Worm (Caenorhabditis elegans) whole organism, mixed stage, embryonic: ENCODE results near the gene Y73F8A.22.

Experiments used
- M03D4.4 ChIP-seq: sonication (generic microtip); optimal IDR thresholded peaks from 2 replicates; lab custom pipeline; 2017; ENCODE audit warnings: mild to moderate bottlenecking, missing genetic modification characterization, missing compliant biosample characterization
- bed-3 ChIP-seq: fragments of 200-800 bp; sonication (Bioruptor generic); optimal IDR thresholded peaks from 3 replicates; lab custom pipeline; 2018; ENCODE audit warnings: mild to moderate bottlenecking, missing genetic modification characterization, moderate library complexity, missing compliant biosample characterization
- blmp-1 ChIP-seq: fragments of 150-350 bp; optimal IDR thresholded peaks from 2 replicates; lab custom pipeline; 2014; ENCODE audit warnings: missing biosample characterization, missing genetic modification characterization
- ceh-39 ChIP-seq: fragments of 150-350 bp; optimal IDR thresholded peaks from 2 replicates; lab custom pipeline; 2014; ENCODE audit warnings: missing biosample characterization, missing genetic modification characterization
- ceh-43 ChIP-seq: fragments of 200-800 bp; sonication (Bioruptor generic); optimal IDR thresholded peaks from 2 replicates; lab custom pipeline; 2018; ENCODE audit warnings: mild to moderate bottlenecking, missing genetic modification characterization, moderate library complexity, missing compliant biosample characterization
- ceh-83 ChIP-seq: fragments of 200-800 bp; sonication (Bioruptor generic); optimal IDR thresholded peaks from 2 replicates; lab custom pipeline; 2018; ENCODE audit warnings: mild to moderate bottlenecking, missing genetic modification characterization, missing compliant biosample characterization
- cnd-1 ChIP-seq: fragments of 200-800 bp; sonication (Bioruptor generic); optimal IDR thresholded peaks from 2 replicates; lab custom pipeline; 2018; ENCODE audit warnings: mild to moderate bottlenecking, missing genetic modification characterization, missing compliant biosample characterization
- drap-1 ChIP-seq: fragments of 200-800 bp; sonication (Bioruptor generic); optimal IDR thresholded peaks from 3 replicates; lab custom pipeline; 2018; ENCODE audit warnings: mild to moderate bottlenecking, missing genetic modification characterization, missing compliant biosample characterization
- elt-1 ChIP-seq: sonication (generic microtip); optimal IDR thresholded peaks from 2 replicates; lab custom pipeline; 2017; ENCODE audit warnings: missing genetic modification characterization, mild to moderate bottlenecking, missing compliant biosample characterization, antibody characterized with exemption, moderate library complexity, borderline replicate concordance; ENCODE audit not compliant: insufficient read depth
- elt-3 ChIP-seq: fragments of 150-350 bp; optimal IDR thresholded peaks from 2 replicates; lab custom pipeline; 2014; ENCODE audit warnings: missing biosample characterization, missing genetic modification characterization
- flh-1 ChIP-seq: fragments of 200-800 bp; sonication (Bioruptor generic); optimal IDR thresholded peaks from 2 replicates; lab custom pipeline; 2018; ENCODE audit warnings: mild to moderate bottlenecking, missing genetic modification characterization, moderate library complexity, missing compliant biosample characterization
- ham-2 ChIP-seq: fragments of 200-800 bp; sonication (Bioruptor generic); optimal IDR thresholded peaks from 2 replicates; lab custom pipeline; 2018; ENCODE audit warnings: mild to moderate bottlenecking, missing genetic modification characterization, missing compliant biosample characterization
- hlh-1 ChIP-seq: fragments of 150-350 bp; optimal IDR thresholded peaks from 2 replicates; lab custom pipeline; 2014; ENCODE audit warnings: missing biosample characterization, missing genetic modification reagents, missing genetic modification characterization
- lin-32 ChIP-seq: fragments of 200-800 bp; sonication (Bioruptor generic); optimal IDR thresholded peaks from 2 replicates; lab custom pipeline; 2018; ENCODE audit warnings: mild to moderate bottlenecking, missing genetic modification characterization, missing compliant biosample characterization
- lsy-2 ChIP-seq: fragments of 150-350 bp; optimal IDR thresholded peaks from 2 replicates; lab custom pipeline; 2014; ENCODE audit warnings: missing biosample characterization, missing genetic modification characterization
- mep-1 ChIP-seq: fragments of 150-350 bp; optimal IDR thresholded peaks from 2 replicates; lab custom pipeline; 2017; ENCODE audit warnings: missing biosample characterization, missing genetic modification reagents, missing genetic modification characterization, inconsistent platforms
- mls-2 ChIP-seq: sonication (generic microtip); optimal IDR thresholded peaks from 2 replicates; lab custom pipeline; 2016; ENCODE audit warnings: mild to moderate bottlenecking, missing genetic modification characterization, moderate library complexity, missing compliant biosample characterization
- nhr-2 ChIP-seq: fragments of 150-350 bp; optimal IDR thresholded peaks from 2 replicates; lab custom pipeline; 2014; ENCODE audit warnings: missing biosample characterization, missing genetic modification characterization
- nhr-237 ChIP-seq: fragments of 150-350 bp; optimal IDR thresholded peaks from 2 replicates; lab custom pipeline; 2014; ENCODE audit warnings: missing biosample characterization, missing genetic modification characterization
- nhr-76 ChIP-seq: sonication (generic microtip); optimal IDR thresholded peaks from 2 replicates; lab custom pipeline; 2017; ENCODE audit warnings: missing biosample characterization, missing genetic modification characterization
- pha-4 ChIP-seq: fragments of 150-350 bp; optimal IDR thresholded peaks from 2 replicates; lab custom pipeline; 2018; ENCODE audit warnings: missing biosample characterization, missing genetic modification reagents, missing genetic modification characterization
- sem-2 ChIP-seq: fragments of 200-800 bp; sonication (Bioruptor generic); optimal IDR thresholded peaks from 2 replicates; lab custom pipeline; 2018; ENCODE audit warnings: mild to moderate bottlenecking, missing genetic modification characterization, missing compliant biosample characterization
- snpc-4 ChIP-seq: fragments of 150-350 bp; optimal IDR thresholded peaks from 2 replicates; lab custom pipeline; 2014; ENCODE audit warnings: missing biosample characterization, missing genetic modification characterization
- sptf-1 ChIP-seq: sonication (generic microtip); optimal IDR thresholded peaks from 2 replicates; lab custom pipeline; 2017; ENCODE audit warnings: mild to moderate bottlenecking, missing genetic modification characterization, moderate library complexity, missing compliant biosample characterization
- unc-120 ChIP-seq: sonication (generic microtip); optimal IDR thresholded peaks from 2 replicates; lab custom pipeline; 2017; ENCODE audit warnings: missing genetic modification characterization, missing compliant biosample characterization; ENCODE audit not compliant: poor library complexity, severe bottlenecking
- unc-39 ChIP-seq: fragments of 150-350 bp; optimal IDR thresholded peaks from 2 replicates; lab custom pipeline; 2014; ENCODE audit warnings: missing biosample characterization, missing genetic modification characterization
- unc-62 ChIP-seq: fragments of 150-350 bp; optimal IDR thresholded peaks from 2 replicates; lab custom pipeline; 2014; ENCODE audit warnings: missing biosample characterization, missing genetic modification reagents, missing genetic modification characterization
- zip-8 ChIP-seq: fragments of 150-350 bp; optimal IDR thresholded peaks from 2 replicates; lab custom pipeline; 2014; ENCODE audit warnings: missing biosample characterization, missing genetic modification characterization
- ztf-11 ChIP-seq: fragments of 150-350 bp; optimal IDR thresholded peaks from 2 replicates; lab custom pipeline; 2014; ENCODE audit warnings: missing biosample characterization, missing genetic modification characterization

Gene Y73F8A.22

ce11 chrIV:15394544-15395125 lies 46.6 kb downstream of the Y73F8A.22 start:
- TF ChIP-seq sptf-1 (tag; lab: Kevin White, UChicago) (no peak), unc-39 (tag; lab: Kevin White, UChicago) (no peak)
- TF ChIP-seq, all 35 proteins: peak for 0

- no peak for TF ChIP-seq unc-39 (tag; lab: Kevin White, UChicago)
- no peak for TF ChIP-seq ztf-11 (tag; lab: Kevin White, UChicago)
- TF ChIP-seq ham-2: no peak
- no peak for TF ChIP-seq flh-1 (GFP tag; lab: Kevin White, UChicago)
- TF ChIP-seq elt-1 (tag; lab: Kevin White, UChicago): no peak
- no peak for TF ChIP-seq ceh-83 (GFP tag; lab: Kevin White, UChicago)
- TF ChIP-seq cnd-1 (tag; lab: Kevin White, UChicago): no peak
- TF ChIP-seq ceh-39 (tag; lab: Kevin White, UChicago): no peak
- no peak for TF ChIP-seq mep-1 (tag; lab: Kevin White, UChicago)
- TF ChIP-seq nhr-76 (tag; lab: Kevin White, UChicago): no peak
- TF ChIP-seq zip-8 (tag; lab: Kevin White, UChicago): no peak
- no peak for TF ChIP-seq elt-3 (tag; lab: Kevin White, UChicago)
Observed at ce11 chrIV:15393186-15393585, 48.0 kb downstream of the Y73F8A.22 start.

- no peak for TF ChIP-seq unc-62 (GFP tag; lab: Kevin White, UChicago)
- no peak for TF ChIP-seq drap-1
- no peak for TF ChIP-seq lin-32 (GFP tag; lab: Kevin White, UChicago)
- no peak for TF ChIP-seq elt-1 (tag; lab: Kevin White, UChicago)
- no peak for TF ChIP-seq unc-120
- no peak for TF ChIP-seq snpc-4 (tag; lab: Kevin White, UChicago)
- TF ChIP-seq pha-4 (tag; lab: Kevin White, UChicago): no peak
- TF ChIP-seq mep-1 (tag; lab: Kevin White, UChicago): no peak
- no peak for TF ChIP-seq nhr-237
- TF ChIP-seq ceh-43 (GFP tag; lab: Kevin White, UChicago): no peak
- no peak for TF ChIP-seq zip-8 (tag; lab: Kevin White, UChicago)
- no peak for TF ChIP-seq M03D4.4
- TF ChIP-seq bed-3 (GFP tag; lab: Kevin White, UChicago): no peak
- TF ChIP-seq ceh-83 (GFP tag; lab: Kevin White, UChicago): no peak
- TF ChIP-seq unc-39 (tag; lab: Kevin White, UChicago): no peak
- no peak for TF ChIP-seq elt-3 (tag; lab: Kevin White, UChicago)
- TF ChIP-seq nhr-2 (tag; lab: Kevin White, UChicago): no peak
- no peak for TF ChIP-seq blmp-1 (tag; lab: Kevin White, UChicago)
- TF ChIP-seq mls-2 (tag; lab: Kevin White, UChicago): no peak
- no peak for TF ChIP-seq flh-1 (GFP tag; lab: Kevin White, UChicago)
Observed at ce11 chrIV:15391549-15391948, 49.7 kb downstream of the Y73F8A.22 start.

- no peak for TF ChIP-seq ceh-39 (tag; lab: Kevin White, UChicago)
- TF ChIP-seq lsy-2: no peak
- no peak for TF ChIP-seq unc-120
- no peak for TF ChIP-seq ceh-83 (GFP tag; lab: Kevin White, UChicago)
- TF ChIP-seq nhr-2 (tag; lab: Kevin White, UChicago): no peak
- TF ChIP-seq ceh-43 (GFP tag; lab: Kevin White, UChicago): no peak
- no peak for TF ChIP-seq ham-2
- no peak for TF ChIP-seq sem-2 (GFP tag; lab: Kevin White, UChicago)
- no peak for TF ChIP-seq cnd-1 (tag; lab: Kevin White, UChicago)
- no peak for TF ChIP-seq hlh-1 (tag; lab: Kevin White, UChicago)
- TF ChIP-seq, all 35 proteins: peak for 0
Observed at ce11 chrIV:15390927-15391326, 50.3 kb downstream of the Y73F8A.22 start, which contains the start of gene Y73F8A.1159. Y73F8A.1159 (minus strand) TSS chrIV:15391027.
